Fruit fly (Drosophila melanogaster) whole organism, embryonic: Measurements from ENCODE around the gene p-cup.

ENCODE experiments used
- Ada2b ChIP-seq: fragments of 200-800 bp; sonication (Bioruptor generic); IDR thresholded peaks from 2 replicates; pipeline ENCODE4 v1.3.6; 2022; ENCODE audit warnings: missing biosample characterization, missing genetic modification characterization
- Awh ChIP-seq: fragments of 200-800 bp; sonication (Bioruptor generic); IDR thresholded peaks from 2 replicates; pipeline ENCODE4, ENCODE4 v1.3.6; 2022; ENCODE audit warnings: missing biosample characterization, missing genetic modification characterization
- B-H1 ChIP-seq: fragments of 200-800 bp; sonication (Bioruptor generic); IDR thresholded peaks from 3 replicates; pipeline ENCODE4 v1.3.6; 2022; ENCODE audit warnings: missing biosample characterization, missing genetic modification characterization
- Bdp1 ChIP-seq: fragments of 200-800 bp; sonication (Bioruptor generic); optimal IDR thresholded peaks from 3 replicates; lab custom pipeline; 2016; ENCODE audit warnings: missing biosample characterization, missing genetic modification characterization
- CG1233 ChIP-seq: fragments of 200-800 bp; sonication (Bioruptor generic); optimal IDR thresholded peaks from 4 replicates; lab custom pipeline; 2018; ENCODE audit warnings: missing biosample characterization, mild to moderate bottlenecking, missing genetic modification characterization
- CG12769 ChIP-seq: fragments of 200-800 bp; sonication (Bioruptor generic); optimal IDR thresholded peaks from 2 replicates; lab custom pipeline; 2019; ENCODE audit warnings: missing biosample characterization, mild to moderate bottlenecking, missing genetic modification characterization, moderate library complexity
- CG17361 ChIP-seq: fragments of 200-800 bp; sonication (Bioruptor generic); IDR thresholded peaks from 3 replicates; pipeline ENCODE4 v1.3.6; 2022; ENCODE audit warnings: missing biosample characterization, missing genetic modification characterization
- CG17385 ChIP-seq: fragments of 200-800 bp; sonication (Bioruptor generic); optimal IDR thresholded peaks from 3 replicates; lab custom pipeline; 2018; ENCODE audit warnings: missing biosample characterization, mild to moderate bottlenecking, missing genetic modification characterization
- CG30020 ChIP-seq: fragments of 200-800 bp; optimal IDR thresholded peaks from 2 replicates; lab custom pipeline; 2019; ENCODE audit warnings: missing biosample characterization, mild to moderate bottlenecking, missing genetic modification characterization, moderate library complexity
- CG3847 ChIP-seq: fragments of 200-800 bp; sonication (Bioruptor generic); IDR thresholded peaks from 2 replicates; pipeline ENCODE4 v1.3.6; 2022; ENCODE audit warnings: missing biosample characterization, missing genetic modification characterization
- CG43689 ChIP-seq: fragments of 200-800 bp; sonication (Bioruptor generic); IDR thresholded peaks from 2 replicates; pipeline ENCODE4 v1.3.6; 2022; ENCODE audit warnings: missing biosample characterization, missing genetic modification characterization
- CG4820 ChIP-seq: fragments of 200-800 bp; sonication (Bioruptor generic); optimal IDR thresholded peaks from 3 replicates; lab custom pipeline; 2016; ENCODE audit warnings: missing biosample characterization, missing genetic modification characterization
- CG6689 ChIP-seq: fragments of 200-800 bp; sonication (Bioruptor generic); IDR thresholded peaks from 2 replicates; pipeline ENCODE4 v1.3.6; 2022; ENCODE audit warnings: missing biosample characterization, missing genetic modification characterization
- CG6765 ChIP-seq: fragments of 200-800 bp; sonication (Bioruptor generic); optimal IDR thresholded peaks from 3 replicates; lab custom pipeline; 2017; ENCODE audit warnings: missing biosample characterization, mild to moderate bottlenecking, missing genetic modification characterization
- CG6813 ChIP-seq: fragments of 200-800 bp; sonication (Bioruptor generic); optimal IDR thresholded peaks from 2 replicates; lab custom pipeline; 2017; ENCODE audit warnings: missing biosample characterization, missing genetic modification characterization, mild to moderate bottlenecking, moderate library complexity, missing genetic modification reagents
- CG7357 ChIP-seq: fragments of 200-800 bp; sonication (Bioruptor generic); IDR thresholded peaks from 3 replicates; pipeline ENCODE4 v1.3.6; 2022; ENCODE audit warnings: missing biosample characterization, missing genetic modification characterization
- CG9876 ChIP-seq: fragments of 200-800 bp; sonication (Bioruptor generic); optimal IDR thresholded peaks from 2 replicates; lab custom pipeline; 2016; ENCODE audit warnings: missing biosample characterization, missing genetic modification characterization
- Camta ChIP-seq: fragments of 200-800 bp; sonication (Bioruptor generic); optimal IDR thresholded peaks from 2 replicates; lab custom pipeline; 2016; ENCODE audit warnings: missing biosample characterization, missing genetic modification characterization
- Dref ChIP-seq: fragments of 200-800 bp; sonication (Bioruptor generic); IDR thresholded peaks from 2 replicates; pipeline ENCODE4 v1.3.6; 2022; ENCODE audit warnings: missing biosample characterization, missing genetic modification characterization
- E2f1 ChIP-seq: fragments of 200-800 bp; sonication (Bioruptor generic); IDR thresholded peaks from 2 replicates; pipeline ENCODE4 v1.3.6; 2022; ENCODE audit warnings: missing biosample characterization, missing genetic modification characterization
- ERR ChIP-seq: fragments of 200-800 bp; sonication (Bioruptor generic); optimal IDR thresholded peaks from 2 replicates; lab custom pipeline; 2016; ENCODE audit warnings: missing biosample characterization, missing genetic modification characterization
- Eip74EF ChIP-seq, 2 experiments: fragments of 200-800 bp in 1 of 2; fragments of >200 bp in 1 of 2; sonication (Bioruptor generic) in 1 of 2; optimal IDR thresholded peaks; 2 replicates each; lab custom pipeline; 2017 to 2019; ENCODE audit warnings: missing biosample characterization in 2 of 2, missing genetic modification characterization in 2 of 2, mild to moderate bottlenecking in 1 of 2, moderate library complexity in 1 of 2
- GATAe ChIP-seq: fragments of 200-800 bp; sonication (Bioruptor generic); conservative IDR thresholded peaks from 2 replicates; pipeline ENCODE4 v1.3.6; 2022; ENCODE audit warnings: missing biosample characterization, missing genetic modification characterization
- Max ChIP-seq: fragments of 200-800 bp; sonication (Bioruptor generic); optimal IDR thresholded peaks from 2 replicates; lab custom pipeline; 2016; ENCODE audit warnings: missing biosample characterization, mild to moderate bottlenecking, missing genetic modification characterization
- Meics ChIP-seq: fragments of 200-800 bp; sonication (Bioruptor generic); optimal IDR thresholded peaks from 2 replicates; lab custom pipeline; 2017; ENCODE audit warnings: missing biosample characterization, mild to moderate bottlenecking, missing genetic modification characterization
- Mes4 ChIP-seq: fragments of 200-800 bp; sonication (Bioruptor generic); optimal IDR thresholded peaks from 2 replicates; lab custom pipeline; 2016; ENCODE audit warnings: missing biosample characterization, missing genetic modification characterization
- NFAT ChIP-seq: fragments of 200-800 bp; sonication (Bioruptor generic); IDR thresholded peaks from 2 replicates; pipeline ENCODE4 v1.3.6; 2022; ENCODE audit warnings: missing biosample characterization, missing genetic modification characterization
- Opbp ChIP-seq: fragments of 200-800 bp; sonication (Bioruptor generic); IDR thresholded peaks from 3 replicates; pipeline ENCODE4 v1.3.6; 2022; ENCODE audit warnings: missing biosample characterization, missing genetic modification characterization; ENCODE audit not compliant: partially characterized antibody
- Side ChIP-seq: fragments of 200-800 bp; sonication (Bioruptor generic); optimal IDR thresholded peaks from 2 replicates; lab custom pipeline; 2016; ENCODE audit warnings: missing biosample characterization, missing genetic modification characterization
- Six4 ChIP-seq: fragments of 200-800 bp; sonication (Bioruptor generic); optimal IDR thresholded peaks from 2 replicates; lab custom pipeline; 2016; ENCODE audit warnings: missing biosample characterization, missing genetic modification characterization
- al ChIP-seq: fragments of 200-800 bp; sonication (Bioruptor generic); IDR thresholded peaks from 2 replicates; pipeline ENCODE4 v1.3.6; 2022; ENCODE audit warnings: missing biosample characterization, missing genetic modification characterization
- cg ChIP-seq: fragments of 200-800 bp; sonication (Bioruptor generic); optimal IDR thresholded peaks from 3 replicates; lab custom pipeline; 2019; ENCODE audit warnings: missing biosample characterization, mild to moderate bottlenecking, missing genetic modification characterization, moderate library complexity
- crp ChIP-seq, 2 experiments: fragments of 200-800 bp; sonication (Bioruptor generic); optimal IDR thresholded peaks; 2 replicates in 1 of 2; 3 replicates in 1 of 2; lab custom pipeline; 2017; ENCODE audit warnings: missing biosample characterization in 2 of 2, missing genetic modification characterization in 2 of 2, mild to moderate bottlenecking in 1 of 2, moderate library complexity in 1 of 2
- danr ChIP-seq: fragments of 200-800 bp; sonication (Bioruptor generic); IDR thresholded peaks from 2 replicates; pipeline ENCODE4 v1.3.6; 2022; ENCODE audit warnings: missing biosample characterization, missing genetic modification characterization
- gcm2 ChIP-seq: fragments of 200-800 bp; sonication (Bioruptor generic); optimal IDR thresholded peaks from 2 replicates; lab custom pipeline; 2016; ENCODE audit warnings: missing biosample characterization, missing genetic modification characterization
- gt ChIP-seq: fragments of 200-800 bp; sonication (Bioruptor generic); IDR thresholded peaks from 2 replicates; pipeline ENCODE4 v1.3.6; 2022; ENCODE audit warnings: missing biosample characterization, missing genetic modification characterization
- h ChIP-seq: fragments of >200 bp; optimal IDR thresholded peaks from 2 replicates; lab custom pipeline; 2017
- hb ChIP-seq: fragments of 200-800 bp; sonication (Bioruptor generic); IDR thresholded peaks from 3 replicates; pipeline ENCODE4 v1.3.6; 2022; ENCODE audit warnings: missing biosample characterization, missing genetic modification characterization; ENCODE audit not compliant: partially characterized antibody
- her ChIP-seq: fragments of 200-800 bp; sonication (Bioruptor generic); optimal IDR thresholded peaks from 2 replicates; lab custom pipeline; 2016; ENCODE audit warnings: missing biosample characterization, missing genetic modification characterization
- nau ChIP-seq: fragments of 200-800 bp; sonication (Bioruptor generic); optimal IDR thresholded peaks from 3 replicates; lab custom pipeline; 2017; ENCODE audit warnings: missing biosample characterization, mild to moderate bottlenecking, missing genetic modification characterization, missing genetic modification reagents
- nerfin-1 ChIP-seq: fragments of 200-800 bp; sonication (Bioruptor generic); optimal IDR thresholded peaks from 3 replicates; lab custom pipeline; 2019; ENCODE audit warnings: missing biosample characterization, mild to moderate bottlenecking, missing genetic modification characterization, moderate library complexity
- org-1 ChIP-seq: fragments of 200-800 bp; sonication (Bioruptor generic); optimal IDR thresholded peaks from 2 replicates; lab custom pipeline; 2017; ENCODE audit warnings: missing biosample characterization, missing genetic modification characterization
- pum ChIP-seq: fragments of 200-800 bp; sonication (Bioruptor generic); optimal IDR thresholded peaks from 2 replicates; lab custom pipeline; 2016; ENCODE audit warnings: missing biosample characterization, missing genetic modification characterization
- pzg ChIP-seq: fragments of 200-800 bp; sonication (Bioruptor generic); optimal IDR thresholded peaks from 3 replicates; lab custom pipeline; 2018; ENCODE audit warnings: missing biosample characterization, mild to moderate bottlenecking, missing genetic modification characterization, moderate library complexity
- row ChIP-seq: fragments of 200-800 bp; sonication (Bioruptor generic); IDR thresholded peaks from 3 replicates; pipeline ENCODE4 v1.3.6; 2022; ENCODE audit warnings: missing biosample characterization, missing genetic modification characterization
- sens-2 ChIP-seq: fragments of 200-800 bp; sonication (Bioruptor generic); IDR thresholded peaks from 2 replicates; pipeline ENCODE4 v1.3.6; 2022; ENCODE audit warnings: missing biosample characterization, missing genetic modification characterization
- sug ChIP-seq: fragments of 200-800 bp; optimal IDR thresholded peaks from 2 replicates; lab custom pipeline; 2019; ENCODE audit warnings: missing biosample characterization, mild to moderate bottlenecking, missing genetic modification characterization, moderate library complexity
- tup ChIP-seq: fragments of 200-800 bp; sonication (Bioruptor generic); optimal IDR thresholded peaks from 2 replicates; lab custom pipeline; 2016; ENCODE audit warnings: missing biosample characterization, mild to moderate bottlenecking, missing genetic modification characterization, moderate library complexity
- tx ChIP-seq: fragments of 200-800 bp; sonication (Bioruptor generic); optimal IDR thresholded peaks from 2 replicates; lab custom pipeline; 2016; ENCODE audit warnings: missing biosample characterization, missing genetic modification characterization
- vvl ChIP-seq: fragments of 200-800 bp; sonication (Bioruptor generic); IDR thresholded peaks from 2 replicates; pipeline ENCODE4 v1.3.6; 2022; ENCODE audit warnings: missing biosample characterization, missing genetic modification characterization
- zen ChIP-seq: fragments of 200-800 bp; sonication (Bioruptor generic); optimal IDR thresholded peaks from 3 replicates; lab custom pipeline; 2018; ENCODE audit warnings: missing biosample characterization, mild to moderate bottlenecking, missing genetic modification characterization, moderate library complexity
- zfh1 ChIP-seq: fragments of 200-800 bp; sonication (Bioruptor generic); IDR thresholded peaks from 3 replicates; pipeline ENCODE4 v1.3.6; 2022; ENCODE audit warnings: missing biosample characterization, missing genetic modification characterization

p-cup gene

dm6 chrX:17495244-17495798, 46.7 kb upstream of the p-cup start (continued):
- TF ChIP-seq Camta = no peak
- TF ChIP-seq org-1 (GFP tag; lab: Kevin White, UChicago) = no peak
- TF ChIP-seq pzg (GFP tag; lab: Kevin White, UChicago) = no peak
- TF ChIP-seq CG1233 (GFP tag; lab: Kevin White, UChicago) = no peak
- TF ChIP-seq vvl = no peak
- TF ChIP-seq GATAe (GFP tag; lab: Robert Waterston, UW) = no peak
- no peak for TF ChIP-seq sug (tag; lab: Kevin White, UChicago)
- TF ChIP-seq Bdp1 = no peak
- TF ChIP-seq CG6813 = no peak
- TF ChIP-seq CG3847 (GFP tag; lab: Robert Waterston, UW) = peak; percentile 24; the same call in 1 of the 2 replicates
- peak; percentile 50; the same call in 2 of the 3 replicates for TF ChIP-seq row
- TF ChIP-seq CG12769 (tag; lab: Kevin White, UChicago) = no peak
- TF ChIP-seq crp (GFP tag; optimal IDR thresholded peaks at IDR 0.05; lab: Kevin White, UChicago) = no peak
- TF ChIP-seq zen (tag; lab: Kevin White, UChicago) = no peak
- no peak for TF ChIP-seq Dref (GFP tag; lab: Robert Waterston, UW)
- TF ChIP-seq CG6765 (GFP tag; lab: Kevin White, UChicago) = no peak
- TF ChIP-seq Mes4 (GFP tag; lab: Kevin White, UChicago) = no peak
- peak; percentile 40; the same call in 1 of the 2 replicates for TF ChIP-seq CG6689 (GFP tag; lab: Robert Waterston, UW)
- TF ChIP-seq CG43689 (GFP tag; lab: Robert Waterston, UW) = no peak
- no peak for TF ChIP-seq cg (GFP tag; lab: Kevin White, UChicago)
- TF ChIP-seq Side (GFP tag; lab: Kevin White, UChicago) = no peak
- TF ChIP-seq nau (GFP tag; lab: Kevin White, UChicago) = no peak
- TF ChIP-seq h = no peak
- no peak for TF ChIP-seq pum
- peak; percentile 9 for TF ChIP-seq CG4820 (GFP tag; lab: Kevin White, UChicago)
- no peak for TF ChIP-seq danr (GFP tag; lab: Robert Waterston, UW)
- TF ChIP-seq CG17385 (GFP tag; lab: Kevin White, UChicago) = no peak
- TF ChIP-seq ERR (GFP tag; lab: Kevin White, UChicago) = no peak
- TF ChIP-seq Awh (GFP tag; lab: Robert Waterston, UW) = no peak
- TF ChIP-seq gt (GFP tag; lab: Robert Waterston, UW) = no peak
- peak; percentile 72 for TF ChIP-seq Meics (GFP tag; lab: Kevin White, UChicago)
- TF ChIP-seq Opbp (GFP tag; lab: Robert Waterston, UW) = no peak
- no peak for TF ChIP-seq CG7357 (GFP tag; lab: Robert Waterston, UW)
- TF ChIP-seq tup (GFP tag; lab: Kevin White, UChicago) = no peak
- TF ChIP-seq sens-2 (GFP tag; lab: Robert Waterston, UW) = no peak
- TF ChIP-seq CG9876 (GFP tag; lab: Kevin White, UChicago) = no peak
- no peak for TF ChIP-seq tx
- TF ChIP-seq Eip74EF (GFP tag; optimal IDR thresholded peaks at IDR 0.05; lab: Kevin White, UChicago) = no peak
- no peak for TF ChIP-seq CG30020
- TF ChIP-seq her (GFP tag; lab: Kevin White, UChicago) = no peak
- TF ChIP-seq Six4 (GFP tag; lab: Kevin White, UChicago) = no peak
- TF ChIP-seq E2f1 (GFP tag; lab: Robert Waterston, UW) = 0 out of 2 replicates have a peak, but pooled peaks have one; percentile 9
- TF ChIP-seq hb = no peak
- TF ChIP-seq Max = no peak
- TF ChIP-seq NFAT (GFP tag; lab: Robert Waterston, UW) = no peak
- peak; percentile 44; the same call in 1 of the 3 replicates for TF ChIP-seq zfh1
- TF ChIP-seq CG17361 (GFP tag; lab: Robert Waterston, UW) = no peak
- TF ChIP-seq gcm2 (GFP tag; lab: Kevin White, UChicago) = no peak
- TF ChIP-seq Ada2b = 0 out of 2 replicates have a peak, but pooled peaks have one; percentile 26
- TF ChIP-seq al (GFP tag; lab: Robert Waterston, UW) = peak; percentile 11; the same call in 1 of the 2 replicates
- TF ChIP-seq B-H1 (GFP tag; lab: Robert Waterston, UW) = no peak
- TF ChIP-seq nerfin-1 = no peak
